Worm (Caenorhabditis elegans) whole organism, late embryonic: ENCODE results near the gene F28H7.2.

ENCODE experiments used
- Y22D7AL.16 ChIP-seq: sonication (generic microtip); optimal IDR thresholded peaks from 2 replicates; lab custom pipeline; 2016; ENCODE audit warnings: missing genetic modification characterization, missing compliant biosample characterization
- ama-1 ChIP-seq: fragments of 150-350 bp; optimal IDR thresholded peaks from 2 replicates; lab custom pipeline; 2014
- ceh-24 ChIP-seq: sonication (generic microtip); optimal IDR thresholded peaks from 2 replicates; lab custom pipeline; 2016; ENCODE audit warnings: mild to moderate bottlenecking, missing genetic modification characterization, missing compliant biosample characterization
- ets-4 ChIP-seq: sonication (generic microtip); optimal IDR thresholded peaks from 2 replicates; lab custom pipeline; 2016; ENCODE audit warnings: missing genetic modification characterization, missing compliant biosample characterization
- hlh-13 ChIP-seq: fragments of 200-800 bp; sonication (Bioruptor generic); optimal IDR thresholded peaks from 2 replicates; lab custom pipeline; 2018; ENCODE audit warnings: mild to moderate bottlenecking, missing genetic modification characterization, missing compliant biosample characterization
- hlh-30 ChIP-seq: sonication (generic microtip); optimal IDR thresholded peaks from 2 replicates; lab custom pipeline; 2017; ENCODE audit warnings: antibody characterized with exemption, missing genetic modification characterization, missing compliant biosample characterization; ENCODE audit not compliant: insufficient read depth
- hlh-6 ChIP-seq: sonication (generic microtip); optimal IDR thresholded peaks from 2 replicates; lab custom pipeline; 2016; ENCODE audit warnings: missing genotype, missing genetic modification characterization, missing compliant biosample characterization
- nfya-1 ChIP-seq: sonication (generic microtip); optimal IDR thresholded peaks from 2 replicates; lab custom pipeline; 2017; ENCODE audit warnings: missing genetic modification characterization, mild to moderate bottlenecking, missing compliant biosample characterization, antibody characterized with exemption, moderate library complexity
- pha-4 ChIP-seq: fragments of 150-350 bp; optimal IDR thresholded peaks from 2 replicates; lab custom pipeline; 2018; ENCODE audit warnings: missing biosample characterization, missing genetic modification reagents, missing genetic modification characterization
- tbx-2 ChIP-seq: sonication (generic microtip); optimal IDR thresholded peaks from 2 replicates; lab custom pipeline; 2016; ENCODE audit warnings: missing genetic modification characterization, missing compliant biosample characterization

DNA sequence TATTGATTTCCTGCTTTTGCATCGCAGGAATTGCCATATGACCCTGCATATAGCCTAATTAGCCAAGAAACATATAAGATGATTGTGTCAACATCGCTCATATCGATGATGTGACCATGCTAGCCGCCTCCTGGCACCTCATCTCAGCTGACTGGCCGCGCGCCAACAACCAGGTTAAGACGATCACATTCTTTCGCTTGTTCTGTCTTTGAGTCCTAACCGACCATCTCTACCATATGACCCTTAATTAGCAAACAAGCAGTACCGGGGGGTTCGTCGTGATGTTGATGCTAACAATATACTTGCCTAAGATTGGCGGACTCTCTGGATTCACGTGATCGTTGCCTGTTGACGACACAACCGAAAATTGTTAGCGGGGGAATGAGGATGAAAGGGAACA, 25.1 kb upstream of the F28H7.2 start:
- TF ChIP-seq tbx-2 (tag; lab: Kevin White, UChicago): no peak
- TF ChIP-seq nfya-1 (tag; lab: Kevin White, UChicago): no peak
- TF ChIP-seq ceh-24 (tag; lab: Kevin White, UChicago): no peak
- peak; percentile 42 for TF ChIP-seq hlh-30 (tag; lab: Kevin White, UChicago)
- TF ChIP-seq ets-4 (tag; lab: Kevin White, UChicago): no peak
- no peak for TF ChIP-seq Y22D7AL.16 (tag; lab: Kevin White, UChicago)
- no peak for TF ChIP-seq hlh-13 (GFP tag; lab: Kevin White, UChicago)
- TF ChIP-seq ama-1 (lab: Kevin White, UChicago): no peak
- no peak for TF ChIP-seq hlh-6 (tag; lab: Kevin White, UChicago)
- TF ChIP-seq pha-4 (tag; lab: Kevin White, UChicago): no peak
